Fruit fly (Drosophila melanogaster) whole organism, prepupa: ENCODE measurements around the gene CG43861.

Experiments used
- Blimp-1 ChIP-seq: fragments of 200-800 bp; sonication (Bioruptor generic); optimal IDR thresholded peaks from 3 replicates; lab custom pipeline; 2017; ENCODE audit warnings: missing biosample characterization, missing genetic modification characterization, mild to moderate bottlenecking, moderate library complexity, missing genetic modification reagents
- CG11762 ChIP-seq: fragments of 200-800 bp; sonication (Bioruptor generic); optimal IDR thresholded peaks from 3 replicates; lab custom pipeline; 2016; ENCODE audit warnings: missing biosample characterization, missing genetic modification characterization; ENCODE audit not compliant: insufficient read depth
- CG34406 ChIP-seq: fragments of 200-800 bp; sonication (Bioruptor generic); optimal IDR thresholded peaks from 3 replicates; lab custom pipeline; 2016; ENCODE audit warnings: missing biosample characterization, missing genetic modification characterization
- CG3919 ChIP-seq: fragments of 200-800 bp; sonication (Bioruptor generic); optimal IDR thresholded peaks from 3 replicates; lab custom pipeline; 2016; ENCODE audit warnings: missing biosample characterization, missing genetic modification characterization
- CG6163 ChIP-seq: fragments of 200-800 bp; sonication (Bioruptor generic); IDR thresholded peaks from 3 replicates; pipeline ENCODE4 v1.3.6; 2022; ENCODE audit warnings: missing biosample characterization, missing genetic modification characterization
- CG6276 ChIP-seq: fragments of 200-800 bp; sonication (Bioruptor generic); optimal IDR thresholded peaks from 2 replicates; lab custom pipeline; 2017; ENCODE audit warnings: missing biosample characterization, mild to moderate bottlenecking, missing genetic modification characterization
- CG6854 ChIP-seq: fragments of 200-800 bp; sonication (Bioruptor generic); optimal IDR thresholded peaks from 2 replicates; lab custom pipeline; 2017; ENCODE audit warnings: missing biosample characterization, mild to moderate bottlenecking, missing genetic modification characterization
- Eip93F ChIP-seq: fragments of 200-800 bp; sonication (Bioruptor generic); optimal IDR thresholded peaks from 2 replicates; lab custom pipeline; 2016; ENCODE audit warnings: missing biosample characterization, mild to moderate bottlenecking, missing genetic modification characterization
- Ets96B ChIP-seq: fragments of 200-800 bp; optimal IDR thresholded peaks from 2 replicates; lab custom pipeline; 2019; ENCODE audit warnings: missing biosample characterization, mild to moderate bottlenecking, missing genetic modification characterization, moderate library complexity
- Lpt ChIP-seq: fragments of 200-800 bp; sonication (Bioruptor generic); optimal IDR thresholded peaks from 3 replicates; lab custom pipeline; 2016; ENCODE audit warnings: missing biosample characterization, missing genetic modification characterization
- Sox102F ChIP-seq: fragments of 200-800 bp; sonication (Bioruptor generic); optimal IDR thresholded peaks from 2 replicates; lab custom pipeline; 2016; ENCODE audit warnings: missing biosample characterization, mild to moderate bottlenecking, missing genetic modification characterization
- dac ChIP-seq: fragments of 200-800 bp; sonication (Bioruptor generic); optimal IDR thresholded peaks from 2 replicates; lab custom pipeline; 2017; ENCODE audit warnings: missing biosample characterization, mild to moderate bottlenecking, missing genetic modification characterization
- fd59A ChIP-seq: fragments of 200-800 bp; sonication (Bioruptor generic); optimal IDR thresholded peaks from 2 replicates; lab custom pipeline; 2017; ENCODE audit warnings: missing biosample characterization, mild to moderate bottlenecking, missing genetic modification characterization, missing genetic modification reagents

DNA sequence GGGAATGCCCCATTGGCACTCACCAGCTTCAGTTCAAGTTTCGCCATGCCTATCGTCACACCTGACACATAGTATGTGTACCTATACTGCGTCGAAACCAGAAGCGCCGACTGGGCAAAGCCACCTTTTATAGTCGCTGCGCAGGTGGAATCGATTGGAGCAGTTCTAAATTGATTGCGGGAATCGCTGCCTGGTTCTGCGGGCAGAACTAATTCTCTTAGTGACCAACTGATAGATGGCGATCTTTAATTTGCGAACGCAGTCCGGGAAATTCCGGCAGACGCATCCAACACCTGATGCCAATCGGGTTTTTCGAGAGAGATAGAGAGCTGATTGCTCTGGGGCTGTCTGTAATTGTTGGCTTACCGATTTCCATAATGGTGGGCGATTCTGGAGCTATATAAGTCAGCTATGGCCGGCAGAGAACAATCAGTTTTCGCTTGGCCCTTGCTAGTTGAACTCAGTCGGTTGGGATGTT lies 54.8 kb downstream of the CG43861 start, which contains the start of the genes CG13965 and CG16772:
- TF ChIP-seq Lpt (GFP tag; lab: Kevin White, UChicago): no peak
- no peak for TF ChIP-seq CG11762 (GFP tag; lab: Kevin White, UChicago)
- TF ChIP-seq CG6854 (GFP tag; lab: Kevin White, UChicago): no peak
- TF ChIP-seq CG34406: no peak
- no peak for TF ChIP-seq CG6276 (GFP tag; lab: Kevin White, UChicago)
- no peak for TF ChIP-seq fd59A (GFP tag; lab: Kevin White, UChicago)
- TF ChIP-seq dac (GFP tag; lab: Kevin White, UChicago): no peak
- TF ChIP-seq Blimp-1: no peak
- TF ChIP-seq Ets96B (tag; lab: Kevin White, UChicago): no peak
- TF ChIP-seq Eip93F (GFP tag; lab: Kevin White, UChicago): no peak
- TF ChIP-seq CG6163: no peak
- TF ChIP-seq Sox102F (GFP tag; lab: Kevin White, UChicago): no peak
- TF ChIP-seq CG3919 (GFP tag; lab: Kevin White, UChicago): no peak
